Fruit fly (Drosophila melanogaster) whole organism, embryonic: ENCODE data around the gene Cks85A.

Experiments
- BEAF-32 ChIP-seq: fragments of 200-800 bp; sonication (Bioruptor generic); optimal IDR thresholded peaks from 3 replicates; lab custom pipeline; 2017; ENCODE audit warnings: missing biosample characterization, missing genetic modification characterization, mild to moderate bottlenecking, moderate library complexity, missing genetic modification reagents
- CG10267 ChIP-seq: fragments of 200-800 bp; sonication (Bioruptor generic); optimal IDR thresholded peaks from 2 replicates; lab custom pipeline; 2018; ENCODE audit warnings: missing biosample characterization, mild to moderate bottlenecking, missing genetic modification characterization, moderate library complexity
- CG10321 ChIP-seq: fragments of 200-800 bp; sonication (Bioruptor generic); IDR thresholded peaks from 2 replicates; pipeline ENCODE4 v1.3.6; 2022; ENCODE audit warnings: missing biosample characterization, missing genetic modification characterization
- CG10431 ChIP-seq: fragments of 200-800 bp; sonication (Bioruptor generic); optimal IDR thresholded peaks from 3 replicates; lab custom pipeline; 2018; ENCODE audit warnings: missing biosample characterization, mild to moderate bottlenecking, missing genetic modification characterization
- CG10979 ChIP-seq: fragments of 200-800 bp; sonication (Bioruptor generic); optimal IDR thresholded peaks from 2 replicates; lab custom pipeline; 2018; ENCODE audit warnings: missing biosample characterization, mild to moderate bottlenecking, missing genetic modification characterization, moderate library complexity
- CG11504 ChIP-seq: fragments of 200-800 bp; sonication (Bioruptor generic); optimal IDR thresholded peaks from 3 replicates; lab custom pipeline; 2019; ENCODE audit warnings: missing biosample characterization, mild to moderate bottlenecking, missing genetic modification characterization, moderate library complexity
- CG12391 ChIP-seq: fragments of 200-800 bp; sonication (Bioruptor generic); optimal IDR thresholded peaks from 3 replicates; lab custom pipeline; 2018; ENCODE audit warnings: missing biosample characterization, mild to moderate bottlenecking, missing genetic modification characterization, moderate library complexity
- CG13775 ChIP-seq: fragments of 200-800 bp; sonication (Bioruptor generic); optimal IDR thresholded peaks from 3 replicates; lab custom pipeline; 2017; ENCODE audit warnings: missing biosample characterization, mild to moderate bottlenecking, missing genetic modification characterization
- CG14710 ChIP-seq: fragments of 200-800 bp; sonication (Bioruptor generic); optimal IDR thresholded peaks from 3 replicates; lab custom pipeline; 2019; ENCODE audit warnings: missing biosample characterization, mild to moderate bottlenecking, missing genetic modification characterization, moderate library complexity
- CG15696 ChIP-seq: fragments of 200-800 bp; sonication (Bioruptor generic); optimal IDR thresholded peaks from 2 replicates; lab custom pipeline; 2019; ENCODE audit warnings: missing biosample characterization, mild to moderate bottlenecking, missing genetic modification characterization, moderate library complexity
- CG34224 ChIP-seq: fragments of 200-800 bp; sonication (Bioruptor generic); IDR thresholded peaks from 3 replicates; pipeline ENCODE4 v1.3.6; 2022; ENCODE audit warnings: missing biosample characterization, missing genetic modification characterization; ENCODE audit not compliant: partially characterized antibody
- CG3995 ChIP-seq: fragments of 200-800 bp; sonication (Bioruptor generic); optimal IDR thresholded peaks from 3 replicates; lab custom pipeline; 2016; ENCODE audit warnings: missing biosample characterization, missing genetic modification characterization
- CG4404 ChIP-seq: fragments of 200-800 bp; sonication (Bioruptor generic); IDR thresholded peaks from 2 replicates; pipeline ENCODE4 v1.3.6; 2022; ENCODE audit warnings: missing biosample characterization, missing genetic modification characterization
- CG6272 ChIP-seq: fragments of 200-800 bp; sonication (Bioruptor generic); IDR thresholded peaks from 2 replicates; pipeline ENCODE4 v1.3.6; 2022; ENCODE audit warnings: missing biosample characterization, missing genetic modification characterization
- CG7271 ChIP-seq: fragments of 200-800 bp; sonication (Bioruptor generic); optimal IDR thresholded peaks from 2 replicates; lab custom pipeline; 2018; ENCODE audit warnings: missing biosample characterization, mild to moderate bottlenecking, missing genetic modification characterization, moderate library complexity
- CG7786 ChIP-seq: fragments of 200-800 bp; sonication (Bioruptor generic); optimal IDR thresholded peaks from 2 replicates; lab custom pipeline; 2016; ENCODE audit warnings: missing biosample characterization, missing genetic modification characterization
- CG8765 ChIP-seq: fragments of 200-800 bp; sonication (Bioruptor generic); IDR thresholded peaks from 2 replicates; pipeline ENCODE4 v1.3.6; 2022; ENCODE audit warnings: missing biosample characterization, missing genetic modification characterization
- CG9437 ChIP-seq: fragments of 200-800 bp; sonication (Bioruptor generic); optimal IDR thresholded peaks from 2 replicates; lab custom pipeline; 2018; ENCODE audit warnings: missing biosample characterization, mild to moderate bottlenecking, missing genetic modification characterization
- CkIIα-i1 ChIP-seq: fragments of 200-800 bp; sonication (Bioruptor generic); IDR thresholded peaks from 2 replicates; pipeline ENCODE4 v1.3.6; 2022; ENCODE audit warnings: missing biosample characterization, missing genetic modification characterization
- CrebB ChIP-seq: fragments of 200-800 bp; sonication (Bioruptor generic); optimal IDR thresholded peaks from 3 replicates; lab custom pipeline; 2018; ENCODE audit warnings: missing biosample characterization, mild to moderate bottlenecking, missing genetic modification characterization
- Dip2 ChIP-seq: fragments of 200-800 bp; sonication (Bioruptor generic); IDR thresholded peaks from 2 replicates; pipeline ENCODE4 v1.3.6; 2022; ENCODE audit warnings: missing biosample characterization, missing genetic modification characterization
- Dref ChIP-seq: fragments of 200-800 bp; sonication (Bioruptor generic); IDR thresholded peaks from 2 replicates; pipeline ENCODE4 v1.3.6; 2022; ENCODE audit warnings: missing biosample characterization, missing genetic modification characterization
- H15 ChIP-seq: fragments of 200-800 bp; sonication (Bioruptor generic); IDR thresholded peaks from 3 replicates; pipeline ENCODE4 v1.3.6; 2022; ENCODE audit warnings: missing biosample characterization, missing genetic modification characterization
- Hsf ChIP-seq: fragments of 200-800 bp; sonication (Bioruptor generic); optimal IDR thresholded peaks from 3 replicates; lab custom pipeline; 2016; ENCODE audit warnings: missing biosample characterization, missing genetic modification characterization
- Jarid2 ChIP-seq: fragments of 200-800 bp; sonication (Bioruptor generic); optimal IDR thresholded peaks from 3 replicates; lab custom pipeline; 2017; ENCODE audit warnings: mild to moderate bottlenecking, missing biosample characterization, missing genetic modification reagents, missing genetic modification characterization
- Max ChIP-seq: fragments of 200-800 bp; sonication (Bioruptor generic); optimal IDR thresholded peaks from 2 replicates; lab custom pipeline; 2016; ENCODE audit warnings: missing biosample characterization, mild to moderate bottlenecking, missing genetic modification characterization
- Xrp1 ChIP-seq: fragments of 200-800 bp; sonication (Bioruptor generic); IDR thresholded peaks from 2 replicates; pipeline ENCODE4 v1.3.6; 2022; ENCODE audit warnings: missing biosample characterization, missing genetic modification characterization
- ac ChIP-seq: fragments of 200-800 bp; sonication (Bioruptor generic); optimal IDR thresholded peaks from 3 replicates; lab custom pipeline; 2017; ENCODE audit warnings: missing biosample characterization, mild to moderate bottlenecking, missing genetic modification characterization
- al ChIP-seq: fragments of 200-800 bp; sonication (Bioruptor generic); IDR thresholded peaks from 2 replicates; pipeline ENCODE4 v1.3.6; 2022; ENCODE audit warnings: missing biosample characterization, missing genetic modification characterization
- ash1 ChIP-seq: fragments of 200-800 bp; sonication (Bioruptor generic); optimal IDR thresholded peaks from 2 replicates; lab custom pipeline; 2018; ENCODE audit warnings: missing biosample characterization, mild to moderate bottlenecking, missing genetic modification characterization
- chn ChIP-seq: fragments of 200-800 bp; sonication (Bioruptor generic); optimal IDR thresholded peaks from 2 replicates; lab custom pipeline; 2016; ENCODE audit warnings: missing biosample characterization, missing genetic modification characterization
- cwo ChIP-seq: fragments of 200-800 bp; sonication (Bioruptor generic); optimal IDR thresholded peaks from 3 replicates; lab custom pipeline; 2017; ENCODE audit warnings: missing biosample characterization, missing genetic modification characterization, mild to moderate bottlenecking, moderate library complexity, missing genetic modification reagents
- danr ChIP-seq: fragments of 200-800 bp; sonication (Bioruptor generic); IDR thresholded peaks from 2 replicates; pipeline ENCODE4 v1.3.6; 2022; ENCODE audit warnings: missing biosample characterization, missing genetic modification characterization
- dmrt11E ChIP-seq: fragments of 200-800 bp; sonication (Bioruptor generic); optimal IDR thresholded peaks from 3 replicates; lab custom pipeline; 2018; ENCODE audit warnings: missing biosample characterization, mild to moderate bottlenecking, missing genetic modification characterization, moderate library complexity
- fd96Cb ChIP-seq: fragments of 200-800 bp; sonication (Bioruptor generic); optimal IDR thresholded peaks from 2 replicates; lab custom pipeline; 2018; ENCODE audit warnings: missing biosample characterization, mild to moderate bottlenecking, missing genetic modification characterization, moderate library complexity
- gsb-n ChIP-seq: fragments of 200-800 bp; sonication (Bioruptor generic); optimal IDR thresholded peaks from 3 replicates; lab custom pipeline; 2018; ENCODE audit warnings: missing biosample characterization, mild to moderate bottlenecking, missing genetic modification characterization
- lbe ChIP-seq: fragments of 200-800 bp; sonication (Bioruptor generic); optimal IDR thresholded peaks from 2 replicates; lab custom pipeline; 2016; ENCODE audit warnings: missing biosample characterization, mild to moderate bottlenecking, missing genetic modification characterization
- lola ChIP-seq, 3 experiments: fragments of >200 bp in 2 of 3; fragments of 200-800 bp in 1 of 3; sonication (Bioruptor generic) in 1 of 3; optimal IDR thresholded peaks; 2 replicates each; lab custom pipeline; 2017 to 2019; ENCODE audit warnings: missing biosample characterization in 3 of 3, missing genetic modification characterization in 3 of 3, mild to moderate bottlenecking in 1 of 3, moderate library complexity in 1 of 3
- p53 ChIP-seq: fragments of 200-800 bp; sonication (Bioruptor generic); optimal IDR thresholded peaks from 2 replicates; lab custom pipeline; 2016; ENCODE audit warnings: missing biosample characterization, missing genetic modification characterization
- prd ChIP-seq, 3 experiments: fragments of >200 bp in 2 of 3; fragments of 200-800 bp in 1 of 3; sonication (Bioruptor generic) in 1 of 3; optimal IDR thresholded peaks in 2 of 3; IDR thresholded peaks in 1 of 3; 2 replicates in 2 of 3; 3 replicates in 1 of 3; pipeline versions ENCODE4 v1.3.6 to Lab custom; 2017 to 2022; ENCODE audit warnings: missing biosample characterization in 1 of 3, missing genetic modification characterization in 1 of 3
- pros ChIP-seq: fragments of 200-800 bp; sonication (Bioruptor generic); optimal IDR thresholded peaks from 3 replicates; lab custom pipeline; 2019; ENCODE audit warnings: missing biosample characterization, mild to moderate bottlenecking, missing genetic modification characterization, moderate library complexity
- sc ChIP-seq, 3 experiments: fragments of >200 bp in 2 of 3; fragments of 200-800 bp in 1 of 3; sonication (Bioruptor generic) in 1 of 3; optimal IDR thresholded peaks; 2 replicates in 2 of 3; 3 replicates in 1 of 3; lab custom pipeline; 2017; ENCODE audit warnings: mild to moderate bottlenecking in 1 of 3, missing biosample characterization in 1 of 3, missing genetic modification characterization in 1 of 3, missing genetic modification reagents in 1 of 3
- slou ChIP-seq: fragments of 200-800 bp; sonication (Bioruptor generic); optimal IDR thresholded peaks from 3 replicates; lab custom pipeline; 2016; ENCODE audit warnings: missing biosample characterization, missing genetic modification characterization
- sna ChIP-seq: fragments of 200-800 bp; sonication (Bioruptor generic); IDR thresholded peaks from 2 replicates; pipeline ENCODE4 v1.3.6; 2022; ENCODE audit warnings: missing biosample characterization, missing genetic modification characterization; ENCODE audit not compliant: partially characterized antibody
- sr ChIP-seq: fragments of 200-800 bp; sonication (Bioruptor generic); IDR thresholded peaks from 3 replicates; pipeline ENCODE4 v1.3.6; 2022; ENCODE audit warnings: missing biosample characterization, missing genetic modification characterization
- tll ChIP-seq, 2 experiments: fragments of 200-800 bp in 1 of 2; fragments of >200 bp in 1 of 2; sonication (Bioruptor generic) in 1 of 2; optimal IDR thresholded peaks; 2 replicates each; lab custom pipeline; 2017 to 2019; ENCODE audit warnings: missing biosample characterization in 2 of 2, missing genetic modification characterization in 2 of 2, mild to moderate bottlenecking in 1 of 2, moderate library complexity in 1 of 2
- twi ChIP-seq: fragments of 200-800 bp; optimal IDR thresholded peaks from 2 replicates; lab custom pipeline; 2019; ENCODE audit warnings: missing biosample characterization, mild to moderate bottlenecking, missing genetic modification characterization, moderate library complexity
- zen ChIP-seq: fragments of 200-800 bp; sonication (Bioruptor generic); optimal IDR thresholded peaks from 3 replicates; lab custom pipeline; 2018; ENCODE audit warnings: missing biosample characterization, mild to moderate bottlenecking, missing genetic modification characterization, moderate library complexity
- zfh1 ChIP-seq: fragments of 200-800 bp; sonication (Bioruptor generic); IDR thresholded peaks from 3 replicates; pipeline ENCODE4 v1.3.6; 2022; ENCODE audit warnings: missing biosample characterization, missing genetic modification characterization

The Cks85A gene

dm6 chr3R:8683280-8683679, 35.0 kb downstream of the Cks85A start (continued):
- TF ChIP-seq sc (optimal IDR thresholded peaks at IDR 0.05; lab: Kevin White, UChicago) (no peak), sc (GFP tag; optimal IDR thresholded peaks at IDR 0.05; lab: Kevin White, UChicago) (no peak), prd (optimal IDR thresholded peaks at IDR 0.05; lab: Kevin White, UChicago) (no peak), prd (GFP tag; IDR thresholded peaks at IDR 0.05; lab: Robert Waterston, UW) (peak; percentile 84), Jarid2 (GFP tag; lab: Kevin White, UChicago) (no peak), CG7271 (tag; lab: Kevin White, UChicago) (peak; percentile 58), twi (tag; lab: Kevin White, UChicago) (peak; percentile 12), CG10267 (peak; percentile 3), CG9437 (GFP tag; lab: Kevin White, UChicago) (no peak), gsb-n (no peak), CG10321 (GFP tag; lab: Robert Waterston, UW) (no peak), Hsf (GFP tag; lab: Kevin White, UChicago) (peak; percentile 10), CG7786 (GFP tag; lab: Kevin White, UChicago) (no peak), Max (GFP tag; lab: Kevin White, UChicago) (no peak), CkIIα-i1 (GFP tag; lab: Robert Waterston, UW) (no peak), Dip2 (GFP tag; lab: Robert Waterston, UW) (no peak), BEAF-32 (GFP tag; lab: Kevin White, UChicago) (no peak), slou (no peak), ac (GFP tag; lab: Kevin White, UChicago) (peak; percentile 27), lbe (GFP tag; lab: Kevin White, UChicago) (no peak), CrebB (tag; lab: Kevin White, UChicago) (no peak), chn (GFP tag; lab: Kevin White, UChicago) (no peak), CG11504 (tag; lab: Kevin White, UChicago) (no peak), zfh1 (GFP tag; lab: Robert Waterston, UW) (peak; percentile 28; the same call in 1 of the 3 replicates), CG6272 (GFP tag; lab: Robert Waterston, UW) (no peak), sr (GFP tag; lab: Robert Waterston, UW) (no peak), CG8765 (GFP tag; lab: Robert Waterston, UW) (peak; percentile 65), p53 (GFP tag; lab: Kevin White, UChicago) (no peak), CG10979 (peak; percentile 47), danr (GFP tag; lab: Robert Waterston, UW) (no peak), al (GFP tag; lab: Robert Waterston, UW) (no peak), CG13775 (peak; percentile 4), Xrp1 (peak; percentile 28; the same call in 1 of the 2 replicates), ash1 (GFP tag; lab: Kevin White, UChicago) (no peak), CG3995 (GFP tag; lab: Kevin White, UChicago) (no peak), dmrt11E (peak; percentile 55), CG14710 (tag; lab: Kevin White, UChicago) (peak; percentile 5), tll (GFP tag; optimal IDR thresholded peaks at IDR 0.05; lab: Kevin White, UChicago) (no peak), H15 (GFP tag; lab: Robert Waterston, UW) (no peak), lola (GFP tag; optimal IDR thresholded peaks at IDR 0.05; lab: Kevin White, UChicago) (peak in 1 of 3 experiments; percentile 56), zen (tag; lab: Kevin White, UChicago) (peak; percentile 88), CG34224 (GFP tag; lab: Robert Waterston, UW) (no peak), Dref (GFP tag; lab: Robert Waterston, UW) (0 out of 2 replicates have a peak, but pooled peaks have one; percentile 1), CG4404 (GFP tag; lab: Robert Waterston, UW) (peak; percentile 65), cwo (GFP tag; lab: Kevin White, UChicago) (no peak), fd96Cb (tag; lab: Kevin White, UChicago) (no peak), CG10431 (GFP tag; lab: Kevin White, UChicago) (no peak), CG15696 (peak; percentile 66), CG12391 (tag; lab: Kevin White, UChicago) (peak; percentile 10), sna (GFP tag; lab: Robert Waterston, UW) (no peak), pros (no peak)
